Worm (Caenorhabditis elegans) whole organism, L1 larva: ENCODE results near the gene K01A11.3.

Source experiments
- aha-1 ChIP-seq: fragments of 150-350 bp; optimal IDR thresholded peaks from 2 replicates; lab custom pipeline; 2014; ENCODE audit warnings: missing biosample characterization, missing genetic modification characterization
- ama-1 ChIP-seq: fragments of 150-350 bp; optimal IDR thresholded peaks from 2 replicates; lab custom pipeline; 2014
- blmp-1 ChIP-seq: fragments of 150-350 bp; optimal IDR thresholded peaks from 2 replicates; lab custom pipeline; 2014; ENCODE audit warnings: missing biosample characterization, missing genetic modification characterization
- ceh-8 ChIP-seq: fragments of 200-800 bp; sonication (Bioruptor generic); optimal IDR thresholded peaks from 2 replicates; lab custom pipeline; 2018; ENCODE audit warnings: mild to moderate bottlenecking, missing genetic modification characterization, moderate library complexity, missing compliant biosample characterization
- ceh-82 ChIP-seq, 3 experiments: fragments of 150-350 bp in 1 of 3; sonication (generic microtip) in 2 of 3; optimal IDR thresholded peaks; 2 replicates each; lab custom pipeline; 2014 to 2017; ENCODE audit warnings: missing biosample characterization in 3 of 3, missing genetic modification characterization in 3 of 3
- dpl-1 ChIP-seq, 3 experiments: fragments of 150-350 bp in 2 of 3; sonication (generic microtip) in 1 of 3; optimal IDR thresholded peaks; 2 replicates each; lab custom pipeline; 2014 to 2017; ENCODE audit warnings: missing biosample characterization in 3 of 3, missing genetic modification characterization in 3 of 3, missing genetic modification reagents in 3 of 3
- efl-1 ChIP-seq, 4 experiments: fragments of 150-350 bp; optimal IDR thresholded peaks in 3 of 4; peaks in 1 of 4; 1 replicate in 1 of 4; 2 replicates in 3 of 4; lab custom pipeline; 2014; ENCODE audit warnings: missing biosample characterization in 2 of 4, missing genetic modification characterization in 2 of 4, missing genetic modification reagents in 2 of 4
- efl-3 ChIP-seq: fragments of 200-800 bp; sonication (Bioruptor generic); optimal IDR thresholded peaks from 2 replicates; lab custom pipeline; 2018; ENCODE audit warnings: mild to moderate bottlenecking, missing genetic modification characterization, missing compliant biosample characterization
- egl-13 ChIP-seq: sonication (generic microtip); optimal IDR thresholded peaks from 2 replicates; lab custom pipeline; 2016; ENCODE audit warnings: missing genotype, missing genetic modification reagents, missing genetic modification characterization, missing compliant biosample characterization
- egl-27 ChIP-seq, 2 experiments: fragments of 150-350 bp in 1 of 2; sonication (generic microtip); optimal IDR thresholded peaks; 3 replicates each; lab custom pipeline; 2017 to 2018; ENCODE audit warnings: missing biosample characterization in 2 of 2, missing genetic modification characterization in 2 of 2, missing genetic modification reagents in 2 of 2
- elt-2 ChIP-seq: sonication (generic microtip); optimal IDR thresholded peaks from 2 replicates; lab custom pipeline; 2016; ENCODE audit warnings: missing genetic modification characterization, mild to moderate bottlenecking, inconsistent platforms, missing compliant biosample characterization, missing genetic modification reagents
- elt-3 ChIP-seq, 6 experiments: fragments of 150-350 bp in 1 of 6; sonication (generic microtip); optimal IDR thresholded peaks; 2 replicates each; lab custom pipeline; 2017 to 2018; ENCODE audit warnings: missing biosample characterization in 6 of 6, missing genetic modification characterization in 6 of 6, inconsistent platforms in 1 of 6
- fkh-4 ChIP-seq: sonication (generic microtip); optimal IDR thresholded peaks from 2 replicates; lab custom pipeline; 2016; ENCODE audit warnings: missing compliant biosample characterization, missing genetic modification characterization, borderline replicate concordance
- hlh-4 ChIP-seq: sonication (generic microtip); optimal IDR thresholded peaks from 2 replicates; lab custom pipeline; 2016; ENCODE audit warnings: mild to moderate bottlenecking, missing genetic modification characterization, missing compliant biosample characterization
- lin-14 ChIP-seq: fragments of 200-800 bp; sonication (Bioruptor generic); optimal IDR thresholded peaks from 2 replicates; lab custom pipeline; 2018; ENCODE audit warnings: mild to moderate bottlenecking, missing genetic modification characterization, moderate library complexity, missing compliant biosample characterization
- lin-15B ChIP-seq: fragments of 150-350 bp; sonication (generic microtip); optimal IDR thresholded peaks from 3 replicates; lab custom pipeline; 2014; ENCODE audit warnings: missing biosample characterization, missing genetic modification characterization
- lin-35 ChIP-seq, 2 experiments: fragments of 150-350 bp; optimal IDR thresholded peaks; 2 replicates each; lab custom pipeline; 2014; ENCODE audit warnings: missing biosample characterization in 2 of 2, missing genetic modification characterization in 2 of 2, missing genetic modification reagents in 2 of 2
- lir-3 ChIP-seq: sonication (generic microtip); optimal IDR thresholded peaks from 2 replicates; lab custom pipeline; 2016; ENCODE audit warnings: mild to moderate bottlenecking, missing genetic modification characterization, moderate library complexity, missing compliant biosample characterization; ENCODE audit not compliant: poor library complexity
- mef-2 ChIP-seq: fragments of 150-350 bp; optimal IDR thresholded peaks from 2 replicates; lab custom pipeline; 2014; ENCODE audit warnings: missing biosample characterization, missing genetic modification characterization
- mep-1 ChIP-seq: fragments of 150-350 bp; optimal IDR thresholded peaks from 2 replicates; lab custom pipeline; 2014; ENCODE audit warnings: missing biosample characterization, missing genetic modification characterization
- nhr-20 ChIP-seq: sonication (generic microtip); optimal IDR thresholded peaks from 2 replicates; lab custom pipeline; 2016; ENCODE audit warnings: mild to moderate bottlenecking, missing genetic modification characterization, missing compliant biosample characterization
- nhr-237 ChIP-seq: fragments of 150-350 bp; optimal IDR thresholded peaks from 2 replicates; lab custom pipeline; 2014; ENCODE audit warnings: missing biosample characterization, missing genetic modification characterization
- nhr-47 ChIP-seq: sonication (generic microtip); optimal IDR thresholded peaks from 2 replicates; lab custom pipeline; 2016; ENCODE audit warnings: mild to moderate bottlenecking, missing genetic modification characterization, moderate library complexity, missing compliant biosample characterization
- nhr-71 ChIP-seq: sonication (generic microtip); optimal IDR thresholded peaks from 2 replicates; lab custom pipeline; 2016; ENCODE audit warnings: mild to moderate bottlenecking, missing genetic modification characterization, moderate library complexity, missing compliant biosample characterization
- nhr-77 ChIP-seq: fragments of 150-350 bp; optimal IDR thresholded peaks from 2 replicates; lab custom pipeline; 2014; ENCODE audit warnings: missing biosample characterization, missing genetic modification characterization
- rnt-1 ChIP-seq: sonication (generic microtip); optimal IDR thresholded peaks from 2 replicates; lab custom pipeline; 2016; ENCODE audit warnings: mild to moderate bottlenecking, missing genetic modification characterization, moderate library complexity, missing compliant biosample characterization
- skn-1 ChIP-seq: fragments of 150-350 bp; optimal IDR thresholded peaks from 2 replicates; lab custom pipeline; 2014; ENCODE audit warnings: missing biosample characterization, missing genetic modification characterization
- snu-23 ChIP-seq: sonication (generic microtip); optimal IDR thresholded peaks from 2 replicates; lab custom pipeline; 2016; ENCODE audit warnings: missing genetic modification characterization, missing compliant biosample characterization
- sox-4 ChIP-seq: sonication (generic microtip); optimal IDR thresholded peaks from 2 replicates; lab custom pipeline; 2016; ENCODE audit warnings: missing genetic modification characterization, missing compliant biosample characterization
- sptf-1 ChIP-seq: fragments of 150-350 bp; optimal IDR thresholded peaks from 2 replicates; lab custom pipeline; 2014; ENCODE audit warnings: missing biosample characterization, missing genetic modification characterization
- sup-37 ChIP-seq: fragments of 200-800 bp; sonication (Bioruptor generic); optimal IDR thresholded peaks from 2 replicates; lab custom pipeline; 2018; ENCODE audit warnings: mild to moderate bottlenecking, missing genetic modification characterization, missing compliant biosample characterization
- tbx-2 ChIP-seq: sonication (generic microtip); optimal IDR thresholded peaks from 2 replicates; lab custom pipeline; 2016; ENCODE audit warnings: missing genetic modification characterization, missing compliant biosample characterization
- tlp-1 ChIP-seq: fragments of 150-350 bp; optimal IDR thresholded peaks from 2 replicates; lab custom pipeline; 2014; ENCODE audit warnings: missing biosample characterization, missing genetic modification characterization
- unc-62 ChIP-seq: fragments of 150-350 bp; optimal IDR thresholded peaks from 2 replicates; lab custom pipeline; 2014; ENCODE audit warnings: missing biosample characterization, missing genetic modification reagents, missing genetic modification characterization
- unc-98 ChIP-seq: fragments of 200-800 bp; sonication (Bioruptor generic); IDR thresholded peaks from 2 replicates; pipeline ENCODE4 v1.3.6; 2022; ENCODE audit warnings: missing genetic modification characterization, missing compliant biosample characterization
- vab-15 ChIP-seq: sonication (generic microtip); optimal IDR thresholded peaks from 2 replicates; lab custom pipeline; 2017; ENCODE audit warnings: missing genotype, mild to moderate bottlenecking, missing genetic modification characterization, missing compliant biosample characterization
- zag-1 ChIP-seq: fragments of 150-350 bp; optimal IDR thresholded peaks from 2 replicates; lab custom pipeline; 2014; ENCODE audit warnings: missing biosample characterization, missing genetic modification characterization
- zip-4 ChIP-seq: fragments of 200-800 bp; sonication (Bioruptor generic); optimal IDR thresholded peaks from 2 replicates; lab custom pipeline; 2018; ENCODE audit warnings: mild to moderate bottlenecking, missing genetic modification characterization, moderate library complexity, missing compliant biosample characterization
- ztf-4 ChIP-seq: fragments of 150-350 bp; optimal IDR thresholded peaks from 2 replicates; lab custom pipeline; 2014; ENCODE audit warnings: missing biosample characterization, missing genetic modification characterization

K01A11.3 gene

ce11 chrIII:3499850-3500249 lies 47.4 kb upstream of the K01A11.3 start (continued):
- TF ChIP-seq ceh-82 (tag; optimal IDR thresholded peaks at IDR 0.05; lab: Kevin White, UChicago) = peak in 2 of 3 experiments; percentile 5 to 18
- TF ChIP-seq nhr-237 (tag; lab: Kevin White, UChicago) = no peak
- TF ChIP-seq nhr-71 (tag; lab: Kevin White, UChicago) = peak; percentile 33
- no peak for TF ChIP-seq aha-1
- no peak for TF ChIP-seq elt-2 (tag; lab: Kevin White, UChicago)
- TF ChIP-seq ceh-8 = no peak

ce11 chrIII:3498957-3499356 lies 46.5 kb upstream of the K01A11.3 start, which contains the start of gene M01F1.9:
Gene M01F1.9 (minus strand): TSS chrIII:3499057.
- TF ChIP-seq sptf-1 (tag; lab: Kevin White, UChicago) (no peak), efl-1 (optimal IDR thresholded peaks at IDR 0.05; lab: Kevin White, UChicago) (no peak), efl-1 (GFP tag; optimal IDR thresholded peaks at IDR 0.05 in 1 of 2; lab: Kevin White, UChicago) (peak in 1 of 2 experiments; percentile 54), blmp-1 (tag; lab: Kevin White, UChicago) (no peak)
- TF ChIP-seq, all 84 proteins: peak for 1

- TF ChIP-seq nhr-237 (tag; lab: Kevin White, UChicago) (no peak), efl-1 (optimal IDR thresholded peaks at IDR 0.05; lab: Kevin White, UChicago) (no peak), efl-1 (GFP tag; optimal IDR thresholded peaks at IDR 0.05 in 1 of 2; lab: Kevin White, UChicago) (no peak), lin-35 (GFP tag; optimal IDR thresholded peaks at IDR 0.05; lab: Kevin White, UChicago) (no peak), nhr-77 (no peak), elt-2 (tag; lab: Kevin White, UChicago) (no peak), zip-4 (GFP tag; lab: Kevin White, UChicago) (no peak), unc-62 (GFP tag; lab: Kevin White, UChicago) (no peak), blmp-1 (tag; lab: Kevin White, UChicago) (no peak), ama-1 (lab: Kevin White, UChicago) (no peak), vab-15 (no peak)
Measured at ce11 chrIII:3493138-3493537, 40.7 kb upstream of the K01A11.3 start, which contains the start of gene gly-14. Gene gly-14 (minus strand): TSS chrIII:3493238.

ce11 chrIII:3488224-3488623 lies 35.8 kb upstream of the K01A11.3 start, which contains the start of gene C34C12.7:
Gene C34C12.7 (minus strand): TSS chrIII:3488341.
- TF ChIP-seq nhr-47 (tag; lab: Kevin White, UChicago) (no peak), aha-1 (no peak), tbx-2 (tag; lab: Kevin White, UChicago) (no peak), dpl-1 (GFP tag; optimal IDR thresholded peaks at IDR 0.05; lab: Kevin White, UChicago) (peak in 1 of 3 experiments; percentile 10), lin-35 (GFP tag; optimal IDR thresholded peaks at IDR 0.05; lab: Kevin White, UChicago) (peak in 1 of 2 experiments; percentile 35), efl-1 (optimal IDR thresholded peaks at IDR 0.05; lab: Kevin White, UChicago) (no peak), efl-1 (GFP tag; optimal IDR thresholded peaks at IDR 0.05 in 1 of 2; lab: Kevin White, UChicago) (peak; percentile 50 to 91), tlp-1 (tag; lab: Kevin White, UChicago) (no peak), lir-3 (no peak), egl-13 (tag; lab: Kevin White, UChicago) (no peak)

ce11 chrIII:3487133-3487532 lies 34.7 kb upstream of the K01A11.3 start:
- TF ChIP-seq mef-2 (tag; lab: Kevin White, UChicago) (no peak), efl-1 (optimal IDR thresholded peaks at IDR 0.05; lab: Kevin White, UChicago) (no peak), efl-1 (GFP tag; optimal IDR thresholded peaks at IDR 0.05 in 1 of 2; lab: Kevin White, UChicago) (no peak), lin-15B (tag; lab: Kevin White, UChicago) (no peak), elt-3 (tag; optimal IDR thresholded peaks at IDR 0.05; lab: Kevin White, UChicago) (peak in 1 of 6 experiments; percentile 62), blmp-1 (tag; lab: Kevin White, UChicago) (peak; percentile 92), snu-23 (no peak), egl-13 (tag; lab: Kevin White, UChicago) (no peak)

ce11 chrIII:3486055-3486454 lies 33.6 kb upstream of the K01A11.3 start:
- no peak for TF ChIP-seq lir-3
- TF ChIP-seq fkh-4 (tag; lab: Kevin White, UChicago) = no peak
- no peak for TF ChIP-seq zag-1 (tag; lab: Kevin White, UChicago)
- TF ChIP-seq lin-14 (GFP tag; lab: Kevin White, UChicago) = no peak
- TF ChIP-seq efl-3 (GFP tag; lab: Kevin White, UChicago) = no peak
- no peak for TF ChIP-seq unc-62 (GFP tag; lab: Kevin White, UChicago)
- no peak for TF ChIP-seq mep-1 (tag; lab: Kevin White, UChicago)
- no peak for TF ChIP-seq sox-4
- no peak for TF ChIP-seq zip-4 (GFP tag; lab: Kevin White, UChicago)
- no peak for TF ChIP-seq aha-1
- TF ChIP-seq hlh-4 (tag; lab: Kevin White, UChicago) = no peak
- TF ChIP-seq rnt-1 = no peak
- no peak for TF ChIP-seq unc-98 (GFP tag; lab: Robert Waterston, UW)
- no peak for TF ChIP-seq nhr-20 (tag; lab: Kevin White, UChicago)
- TF ChIP-seq sup-37 = no peak
- TF ChIP-seq ztf-4 = no peak
- no peak for TF ChIP-seq skn-1 (tag; lab: Kevin White, UChicago)
- no peak for TF ChIP-seq egl-27 (tag; optimal IDR thresholded peaks at IDR 0.05; lab: Kevin White, UChicago)
- TF ChIP-seq blmp-1 (tag; lab: Kevin White, UChicago) = no peak
- TF ChIP-seq, all 84 proteins: peak for 0
